Worm (Caenorhabditis elegans) whole organism, young adult: ENCODE measurements around the gene K06B4.15.

Experiments
- B0336.3 ChIP-seq: fragments of 200-800 bp; sonication (Bioruptor generic); IDR thresholded peaks from 2 replicates; pipeline ENCODE4 v1.3.6; 2022; ENCODE audit warnings: missing genetic modification characterization, missing compliant biosample characterization
- C06A6.2 ChIP-seq: fragments of 200-800 bp; sonication (Bioruptor generic); conservative IDR thresholded peaks from 2 replicates; pipeline ENCODE4 v1.3.6; 2022; ENCODE audit warnings: missing genetic modification characterization, missing compliant biosample characterization
- C17E4.6 ChIP-seq: fragments of 200-800 bp; sonication (Bioruptor generic); IDR thresholded peaks from 2 replicates; pipeline ENCODE4 v1.3.6; 2022; ENCODE audit warnings: missing genetic modification reagents, missing genetic modification characterization, missing compliant biosample characterization
- F39B2.1 ChIP-seq: fragments of 200-800 bp; sonication (Bioruptor generic); IDR thresholded peaks from 2 replicates; pipeline ENCODE4 v1.3.6; 2022; ENCODE audit warnings: missing genetic modification reagents, missing genetic modification characterization, missing compliant biosample characterization
- F49E8.2 ChIP-seq: sonication (generic microtip); optimal IDR thresholded peaks from 3 replicates; lab custom pipeline; 2017; ENCODE audit warnings: missing genetic modification characterization, mild to moderate bottlenecking, missing compliant biosample characterization, antibody characterized with exemption, moderate library complexity; ENCODE audit not compliant: insufficient read depth
- F55B11.4 ChIP-seq: sonication (generic microtip); optimal IDR thresholded peaks from 2 replicates; lab custom pipeline; 2016; ENCODE audit warnings: missing compliant biosample characterization, missing genetic modification characterization, borderline replicate concordance; ENCODE audit not compliant: insufficient read depth
- F57A8.1 ChIP-seq: fragments of 200-800 bp; sonication (Bioruptor generic); optimal IDR thresholded peaks from 2 replicates; lab custom pipeline; 2018; ENCODE audit warnings: mild to moderate bottlenecking, missing genetic modification characterization, moderate library complexity, missing compliant biosample characterization
- K12H6.12 ChIP-seq: fragments of 200-800 bp; sonication (Bioruptor generic); optimal IDR thresholded peaks from 2 replicates; lab custom pipeline; 2018; ENCODE audit warnings: mild to moderate bottlenecking, missing genetic modification characterization, missing compliant biosample characterization
- aptf-2 ChIP-seq: fragments of 200-800 bp; sonication (Bioruptor generic); conservative IDR thresholded peaks from 2 replicates; pipeline ENCODE4 v1.3.6; 2022; ENCODE audit warnings: missing genetic modification reagents, missing genetic modification characterization, missing compliant biosample characterization
- attf-3 ChIP-seq: fragments of 200-800 bp; sonication (Bioruptor generic); conservative IDR thresholded peaks from 2 replicates; pipeline ENCODE4 v1.3.6; 2022; ENCODE audit warnings: missing genetic modification reagents, missing genetic modification characterization, missing compliant biosample characterization
- attf-5 ChIP-seq: fragments of 200-800 bp; sonication (Bioruptor generic); optimal IDR thresholded peaks from 2 replicates; lab custom pipeline; 2018; ENCODE audit warnings: mild to moderate bottlenecking, missing genetic modification characterization, missing compliant biosample characterization
- attf-6 ChIP-seq: fragments of 200-800 bp; sonication (Bioruptor generic); IDR thresholded peaks from 2 replicates; pipeline ENCODE4 v1.3.6; 2022; ENCODE audit warnings: missing genetic modification reagents, missing genetic modification characterization, missing compliant biosample characterization
- ceh-27 ChIP-seq: fragments of 200-800 bp; sonication (Bioruptor generic); optimal IDR thresholded peaks from 2 replicates; lab custom pipeline; 2018; ENCODE audit warnings: mild to moderate bottlenecking, missing genetic modification characterization, moderate library complexity, missing compliant biosample characterization
- ceh-91 ChIP-seq: fragments of 200-800 bp; sonication (Bioruptor generic); IDR thresholded peaks from 2 replicates; pipeline ENCODE4 v1.3.6; 2022; ENCODE audit warnings: missing genetic modification reagents, missing genetic modification characterization, missing compliant biosample characterization
- die-1 ChIP-seq: sonication (generic microtip); optimal IDR thresholded peaks from 2 replicates; lab custom pipeline; 2016; ENCODE audit warnings: missing genotype, mild to moderate bottlenecking, missing genetic modification characterization, missing compliant biosample characterization
- dox-1 ChIP-seq: fragments of 200-800 bp; sonication (Bioruptor generic); IDR thresholded peaks from 2 replicates; pipeline ENCODE4 v1.3.6; 2022; ENCODE audit warnings: missing genetic modification reagents, missing genetic modification characterization, missing compliant biosample characterization
- efl-1 ChIP-seq: fragments of 150-350 bp; optimal IDR thresholded peaks from 2 replicates; lab custom pipeline; 2014; ENCODE audit warnings: missing biosample characterization, missing genetic modification reagents, missing genetic modification characterization
- egl-18 ChIP-seq: fragments of 200-800 bp; sonication (Bioruptor generic); IDR thresholded peaks from 2 replicates; pipeline ENCODE4 v1.3.6; 2022; ENCODE audit warnings: missing genetic modification reagents, missing genetic modification characterization, missing compliant biosample characterization
- fkh-3 ChIP-seq: sonication (generic microtip); optimal IDR thresholded peaks from 2 replicates; lab custom pipeline; 2016; ENCODE audit warnings: mild to moderate bottlenecking, missing genetic modification characterization, missing compliant biosample characterization
- hlh-26 ChIP-seq: fragments of 200-800 bp; sonication (Bioruptor generic); conservative IDR thresholded peaks from 2 replicates; pipeline ENCODE4 v1.3.6; 2022; ENCODE audit warnings: missing genetic modification reagents, missing genetic modification characterization, missing compliant biosample characterization
- hmg-1.2 ChIP-seq: fragments of 200-800 bp; sonication (Bioruptor generic); IDR thresholded peaks from 2 replicates; pipeline ENCODE4 v1.3.6; 2022; ENCODE audit warnings: missing genetic modification reagents, missing genetic modification characterization, missing compliant biosample characterization
- hmg-20 ChIP-seq: fragments of 200-800 bp; sonication (Bioruptor generic); IDR thresholded peaks from 2 replicates; pipeline ENCODE4 v1.3.6; 2022; ENCODE audit warnings: missing genetic modification reagents, missing genetic modification characterization, missing compliant biosample characterization
- hsf-1 ChIP-seq: fragments of 200-800 bp; sonication (Bioruptor generic); IDR thresholded peaks from 2 replicates; pipeline ENCODE4 v1.3.6; 2022; ENCODE audit warnings: missing genetic modification reagents, missing genetic modification characterization, missing compliant biosample characterization
- lag-1 ChIP-seq: fragments of 200-800 bp; sonication (Bioruptor generic); IDR thresholded peaks from 2 replicates; pipeline ENCODE4 v1.3.6; 2022; ENCODE audit warnings: missing genetic modification reagents, missing genetic modification characterization, missing compliant biosample characterization
- lsy-27 ChIP-seq: sonication (generic microtip); optimal IDR thresholded peaks from 2 replicates; lab custom pipeline; 2017; ENCODE audit warnings: missing genetic modification characterization, mild to moderate bottlenecking, missing compliant biosample characterization, antibody characterized with exemption, missing genotype, borderline replicate concordance; ENCODE audit not compliant: insufficient read depth
- madf-10 ChIP-seq: sonication (generic microtip); optimal IDR thresholded peaks from 2 replicates; lab custom pipeline; 2016; ENCODE audit warnings: mild to moderate bottlenecking, missing genetic modification characterization, missing compliant biosample characterization
- mcd-1 ChIP-seq: fragments of 200-800 bp; sonication (Bioruptor generic); IDR thresholded peaks from 2 replicates; pipeline ENCODE4 v1.3.6; 2022; ENCODE audit warnings: missing genetic modification reagents, missing genetic modification characterization, missing compliant biosample characterization
- mes-4 ChIP-seq: sonication (generic microtip); optimal IDR thresholded peaks from 2 replicates; lab custom pipeline; 2016; ENCODE audit warnings: missing genotype, missing genetic modification characterization, missing compliant biosample characterization
- mxl-1 ChIP-seq: sonication (generic microtip); optimal IDR thresholded peaks from 2 replicates; lab custom pipeline; 2016; ENCODE audit warnings: missing genetic modification characterization, missing compliant biosample characterization
- nfya-1 ChIP-seq: sonication (generic microtip); optimal IDR thresholded peaks from 2 replicates; lab custom pipeline; 2017; ENCODE audit warnings: antibody characterized with exemption, missing compliant biosample characterization, missing genetic modification characterization, borderline replicate concordance; ENCODE audit not compliant: insufficient read depth
- nhr-120 ChIP-seq: fragments of 200-800 bp; sonication (Bioruptor generic); IDR thresholded peaks from 2 replicates; pipeline ENCODE4 v1.3.6; 2022; ENCODE audit warnings: missing genetic modification characterization, missing compliant biosample characterization
- nhr-27 ChIP-seq: fragments of 200-800 bp; sonication (Bioruptor generic); optimal IDR thresholded peaks from 2 replicates; lab custom pipeline; 2018; ENCODE audit warnings: mild to moderate bottlenecking, missing genetic modification characterization, moderate library complexity, missing compliant biosample characterization
- nhr-90 ChIP-seq: sonication (generic microtip); optimal IDR thresholded peaks from 2 replicates; lab custom pipeline; 2016; ENCODE audit warnings: missing genotype, mild to moderate bottlenecking, missing genetic modification characterization, missing compliant biosample characterization
- pbrm-1 ChIP-seq: fragments of 200-800 bp; sonication (Bioruptor generic); IDR thresholded peaks from 2 replicates; pipeline ENCODE4 v1.3.6; 2022; ENCODE audit warnings: missing genetic modification reagents, missing genetic modification characterization, missing compliant biosample characterization
- rec-8 ChIP-seq, 2 experiments: sonication (generic microtip); optimal IDR thresholded peaks; 2 replicates each; lab custom pipeline; 2016; ENCODE audit warnings: mild to moderate bottlenecking in 2 of 2, missing genetic modification characterization in 2 of 2, missing genetic modification reagents in 2 of 2, missing genotype in 2 of 2, missing biosample characterization in 1 of 2, missing compliant biosample characterization in 1 of 2, moderate library complexity in 1 of 2
- rpc-1 ChIP-seq, 2 experiments: fragments of 150-350 bp in 1 of 2; sonication (generic microtip) in 1 of 2; optimal IDR thresholded peaks; 2 replicates each; lab custom pipeline; 2014 to 2018; ENCODE audit warnings: missing biosample characterization in 1 of 2, missing genetic modification characterization in 1 of 2, missing genetic modification reagents in 1 of 2, missing genotype in 1 of 2
- sdz-38 ChIP-seq: sonication (generic microtip); optimal IDR thresholded peaks from 2 replicates; lab custom pipeline; 2016; ENCODE audit warnings: missing genotype, missing genetic modification characterization, missing compliant biosample characterization
- snpc-1.3 ChIP-seq: sonication (generic microtip); optimal IDR thresholded peaks from 2 replicates; lab custom pipeline; 2017; ENCODE audit warnings: missing genetic modification characterization, mild to moderate bottlenecking, missing compliant biosample characterization, antibody characterized with exemption, moderate library complexity, missing genotype, missing genetic modification reagents; ENCODE audit not compliant: insufficient read depth
- snpc-4 ChIP-seq, 5 experiments: fragments of 150-350 bp in 1 of 5; sonication (generic microtip) in 4 of 5; optimal IDR thresholded peaks; 2 replicates each; lab custom pipeline; 2014 to 2018; ENCODE audit warnings: missing genetic modification characterization in 5 of 5, missing biosample characterization in 3 of 5, antibody characterized with exemption in 2 of 5, mild to moderate bottlenecking in 2 of 5, missing compliant biosample characterization in 2 of 5, missing genotype in 2 of 5, moderate library complexity in 2 of 5, missing genetic modification reagents in 1 of 5
- tlf-1 ChIP-seq: fragments of 200-800 bp; sonication (Bioruptor generic); optimal IDR thresholded peaks from 2 replicates; lab custom pipeline; 2018; ENCODE audit warnings: mild to moderate bottlenecking, missing genetic modification characterization, missing compliant biosample characterization
- zfh-2 ChIP-seq: fragments of 200-800 bp; sonication (Bioruptor generic); conservative IDR thresholded peaks from 2 replicates; pipeline ENCODE4 v1.3.6; 2022; ENCODE audit warnings: missing genetic modification reagents, missing genetic modification characterization, missing compliant biosample characterization
- ztf-18 ChIP-seq: sonication (generic microtip); optimal IDR thresholded peaks from 2 replicates; lab custom pipeline; 2016; ENCODE audit warnings: missing genotype, mild to moderate bottlenecking, missing genetic modification characterization, missing compliant biosample characterization
- ztf-3 ChIP-seq: fragments of 200-800 bp; sonication (Bioruptor generic); optimal IDR thresholded peaks from 2 replicates; lab custom pipeline; 2018; ENCODE audit warnings: mild to moderate bottlenecking, missing genetic modification characterization, missing compliant biosample characterization
- ztf-6 ChIP-seq: fragments of 200-800 bp; sonication (Bioruptor generic); IDR thresholded peaks from 2 replicates; pipeline ENCODE4 v1.3.6; 2022; ENCODE audit warnings: missing genetic modification reagents, missing genetic modification characterization, missing compliant biosample characterization

Gene K06B4.15

DNA sequence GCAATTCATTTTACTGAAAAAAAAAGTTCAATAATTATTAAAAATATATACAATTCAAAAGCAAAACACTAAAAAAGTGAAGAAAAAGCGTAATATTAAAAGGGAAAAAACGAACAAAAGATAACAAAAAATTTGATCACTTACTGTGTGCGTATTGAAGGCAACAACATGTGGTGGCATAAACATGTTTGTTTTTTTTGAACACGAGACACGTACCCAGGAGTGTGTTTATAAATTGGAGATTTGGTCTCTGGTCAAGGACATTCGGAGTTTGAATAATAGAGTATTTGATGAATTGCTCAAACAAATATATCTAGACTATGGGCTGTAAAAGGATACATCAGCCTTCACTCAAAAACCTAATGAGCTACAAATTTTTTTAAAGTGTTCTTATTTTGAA, 45.4 kb downstream of the K06B4.15 start:
- no peak for TF ChIP-seq lag-1
- no peak for TF ChIP-seq mes-4 (tag; lab: Kevin White, UChicago)
- TF ChIP-seq efl-1 (GFP tag; lab: Kevin White, UChicago), result no peak
- TF ChIP-seq F57A8.1 (GFP tag; lab: Kevin White, UChicago), result no peak
- no peak for TF ChIP-seq ztf-6 (GFP tag; lab: Robert Waterston, UW)
- TF ChIP-seq ceh-27 (GFP tag; lab: Kevin White, UChicago), result no peak
- TF ChIP-seq lsy-27 (tag; lab: Kevin White, UChicago), result no peak
- TF ChIP-seq aptf-2 (GFP tag; lab: Robert Waterston, UW), result no peak
- TF ChIP-seq hsf-1 (GFP tag; lab: Robert Waterston, UW), result no peak
- no peak for TF ChIP-seq ztf-3 (GFP tag; lab: Kevin White, UChicago)
- TF ChIP-seq attf-3, result no peak
- TF ChIP-seq mxl-1, result no peak
- no peak for TF ChIP-seq hlh-26 (GFP tag; lab: Robert Waterston, UW)

DNA sequence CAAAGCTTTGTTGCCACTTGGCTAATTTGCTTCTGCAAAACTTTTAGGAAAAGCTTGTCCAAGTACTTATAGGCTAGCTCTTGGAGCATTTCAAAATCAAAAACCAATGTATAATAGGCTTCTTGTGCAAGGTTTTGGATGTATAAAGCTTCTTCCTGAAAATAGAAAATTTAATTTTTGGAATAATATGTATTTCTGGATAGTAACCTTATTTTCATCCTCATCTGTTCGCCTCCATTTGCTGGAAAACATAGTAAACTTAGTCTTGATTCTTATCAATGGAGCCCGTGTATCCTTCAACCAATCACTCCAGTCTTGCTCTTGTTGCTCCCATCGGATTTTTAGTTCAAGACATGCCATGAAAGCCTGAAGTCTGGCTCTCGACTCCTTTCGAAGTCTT, 46.4 kb downstream of the K06B4.15 start, which contains the start of gene Y6E2A.4:
Gene Y6E2A.4 (minus strand): TSS at position 101 of the 400 bp plus-strand sequence.
- TF ChIP-seq pbrm-1 (GFP tag; lab: Robert Waterston, UW), result no peak
- TF ChIP-seq dox-1, result no peak
- TF ChIP-seq fkh-3 (tag; lab: Kevin White, UChicago), result no peak
- no peak for TF ChIP-seq nhr-27 (tag; lab: Kevin White, UChicago)
- no peak for TF ChIP-seq hmg-1.2 (GFP tag; lab: Robert Waterston, UW)
- TF ChIP-seq egl-18 (GFP tag; lab: Robert Waterston, UW), result no peak
- TF ChIP-seq ceh-91, result no peak
- TF ChIP-seq snpc-1.3 (tag; lab: Kevin White, UChicago), result no peak
- TF ChIP-seq zfh-2 (GFP tag; lab: Robert Waterston, UW), result no peak
- no peak for TF ChIP-seq nfya-1 (tag; lab: Kevin White, UChicago)
- TF ChIP-seq attf-6 (GFP tag; lab: Robert Waterston, UW), result no peak
- TF ChIP-seq attf-5 (GFP tag; lab: Kevin White, UChicago), result no peak
- TF ChIP-seq F55B11.4 (tag; lab: Kevin White, UChicago), result no peak
- no peak for TF ChIP-seq F39B2.1 (GFP tag; lab: Robert Waterston, UW)
- no peak for TF ChIP-seq snpc-4 (GFP tag; optimal IDR thresholded peaks at IDR 0.05; lab: Kevin White, UChicago)
- TF ChIP-seq snpc-4 (tag; optimal IDR thresholded peaks at IDR 0.05; lab: Kevin White, UChicago), result no peak
- TF ChIP-seq rec-8 (tag; optimal IDR thresholded peaks at IDR 0.05; lab: Kevin White, UChicago), result no peak
- TF ChIP-seq C06A6.2 (GFP tag; lab: Robert Waterston, UW), result no peak
- TF ChIP-seq madf-10 (tag; lab: Kevin White, UChicago), result no peak

DNA sequence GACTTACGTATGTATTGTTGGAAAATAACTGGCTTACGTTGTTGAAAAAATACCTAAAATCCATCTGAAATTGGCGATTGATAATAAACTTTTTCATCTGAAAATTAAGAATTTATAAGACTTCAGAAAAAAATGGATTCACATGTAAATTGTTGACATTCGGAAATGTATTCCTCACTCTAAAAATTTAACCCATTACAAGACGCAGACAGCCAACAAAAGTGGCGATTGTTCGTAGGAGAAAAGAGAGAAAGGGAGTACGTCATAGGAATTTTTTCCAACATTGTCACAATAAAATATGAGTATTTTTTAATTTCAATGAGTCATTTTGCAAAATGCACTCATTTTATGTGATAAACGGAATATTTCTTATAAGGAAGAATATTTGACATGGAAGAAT, 48.3 kb downstream of the K06B4.15 start, which contains the start of gene Y6E2A.5:
Gene Y6E2A.5 (minus strand): TSS at position 101 of the 400 bp plus-strand sequence.
- TF ChIP-seq K12H6.12, result no peak
- TF ChIP-seq pbrm-1 (GFP tag; lab: Robert Waterston, UW), result no peak
- TF ChIP-seq rpc-1 (optimal IDR thresholded peaks at IDR 0.05; lab: Kevin White, UChicago), result no peak
- TF ChIP-seq rpc-1 (tag; optimal IDR thresholded peaks at IDR 0.05; lab: Kevin White, UChicago), result no peak
- no peak for TF ChIP-seq lsy-27 (tag; lab: Kevin White, UChicago)
- TF ChIP-seq mcd-1, result no peak
- TF ChIP-seq nhr-90, result no peak
- no peak for TF ChIP-seq ceh-91
- TF ChIP-seq hmg-20 (GFP tag; lab: Robert Waterston, UW), result no peak
- TF ChIP-seq F49E8.2 (tag; lab: Kevin White, UChicago), result no peak
- TF ChIP-seq nhr-120, result no peak
- no peak for TF ChIP-seq tlf-1
- no peak for TF ChIP-seq fkh-3 (tag; lab: Kevin White, UChicago)
- TF ChIP-seq sdz-38 (tag; lab: Kevin White, UChicago), result no peak
- TF ChIP-seq B0336.3 (GFP tag; lab: Robert Waterston, UW), result no peak
- no peak for TF ChIP-seq die-1 (tag; lab: Kevin White, UChicago)
- no peak for TF ChIP-seq ztf-18 (tag; lab: Kevin White, UChicago)
- no peak for TF ChIP-seq C17E4.6 (GFP tag; lab: Robert Waterston, UW)
- TF ChIP-seq, all 124 proteins: peak for 0
